Worm (Caenorhabditis elegans): ENCODE results near the gene grd-5.
A peak's percentile ranks its signal among the peaks of the same experiment; 100 is the strongest.

The grd-5 gene

ce11 chrV:8652177-8652576 lies 33.3 kb downstream of the grd-5 start (continued):
- TF ChIP-seq pax-3 (tag; optimal IDR thresholded peaks at IDR 0.05) (no peak), nhr-85 (tag) (peak; percentile 92), fos-1 (tag; optimal IDR thresholded peaks at IDR 0.05) (no peak), efl-1 (optimal IDR thresholded peaks at IDR 0.05) (no peak), efl-1 (GFP tag; optimal IDR thresholded peaks at IDR 0.05 in 1 of 2) (no peak), mep-1 (tag; optimal IDR thresholded peaks at IDR 0.05) (peak; percentile 18), mab-9 (GFP tag; IDR thresholded peaks at IDR 0.05) (no peak), ets-5 (GFP tag; IDR thresholded peaks at IDR 0.05) (no peak), unc-86 (tag; optimal IDR thresholded peaks at IDR 0.05) (no peak)

ce11 chrV:8653080-8653821 lies 34.4 kb downstream of the grd-5 start:
- TF ChIP-seq nhr-19 (GFP tag; conservative IDR thresholded peaks at IDR 0.05) (peak; percentile 20; the same call in 1 of the 2 replicates), aha-1 (tag; optimal IDR thresholded peaks at IDR 0.05) (no peak), pag-3 (tag; optimal IDR thresholded peaks at IDR 0.05; ENCODE audit: borderline replicate concordance, insufficient read depth) (no peak), nhr-90 (tag; optimal IDR thresholded peaks at IDR 0.05; ENCODE audit: poor library complexity) (peak; percentile 33), ces-1 (GFP tag; optimal IDR thresholded peaks at IDR 0.05) (no peak), nhr-77 (tag; optimal IDR thresholded peaks at IDR 0.05) (no peak), hlh-4 (tag; optimal IDR thresholded peaks at IDR 0.05) (no peak), sox-4 (tag; optimal IDR thresholded peaks at IDR 0.05) (no peak), efl-1 (optimal IDR thresholded peaks at IDR 0.05) (no peak), efl-1 (GFP tag; optimal IDR thresholded peaks at IDR 0.05 in 1 of 2) (no peak), ztf-11 (tag; optimal IDR thresholded peaks at IDR 0.05) (no peak), tlp-1 (tag; optimal IDR thresholded peaks at IDR 0.05) (peak; percentile 10), lin-15B (tag; optimal IDR thresholded peaks at IDR 0.05) (no peak), fkh-4 (tag; optimal IDR thresholded peaks at IDR 0.05; ENCODE audit: borderline replicate concordance) (no peak), ceh-8 (GFP tag; optimal IDR thresholded peaks at IDR 0.05) (no peak), pax-3 (tag; optimal IDR thresholded peaks at IDR 0.05) (no peak), C34B4.2 (tag; optimal IDR thresholded peaks at IDR 0.05) (no peak), elt-2 (tag; optimal IDR thresholded peaks at IDR 0.05) (peak; percentile 18), nhr-71 (tag; optimal IDR thresholded peaks at IDR 0.05) (peak; percentile 34), blmp-1 (tag; optimal IDR thresholded peaks at IDR 0.05) (peak; percentile 86), F16B12.6 (tag; optimal IDR thresholded peaks at IDR 0.05) (no peak), ama-1 (optimal IDR thresholded peaks at IDR 0.05) (no peak), rnt-1 (tag; optimal IDR thresholded peaks at IDR 0.05) (peak; percentile 47), egl-27 (tag; optimal IDR thresholded peaks at IDR 0.05) (no peak), lin-35 (GFP tag; optimal IDR thresholded peaks at IDR 0.05) (peak in 1 of 2 experiments; percentile 5), ztf-4 (tag; optimal IDR thresholded peaks at IDR 0.05) (no peak), nhr-28 (tag; optimal IDR thresholded peaks at IDR 0.05) (no peak), nhr-85 (tag) (peak; percentile 93), nhr-12 (tag; optimal IDR thresholded peaks at IDR 0.05) (no peak), nhr-237 (tag; optimal IDR thresholded peaks at IDR 0.05) (no peak), lsy-2 (tag; optimal IDR thresholded peaks at IDR 0.05) (no peak), ceh-88 (GFP tag; IDR thresholded peaks at IDR 0.05) (no peak), C16A3.4 (tag; optimal IDR thresholded peaks at IDR 0.05) (no peak), mep-1 (tag; optimal IDR thresholded peaks at IDR 0.05) (no peak), dsc-1 (tag; optimal IDR thresholded peaks at IDR 0.05) (no peak), skn-1 (tag; optimal IDR thresholded peaks at IDR 0.05) (no peak), unc-98 (GFP tag; IDR thresholded peaks at IDR 0.05) (no peak), elt-3 (tag; optimal IDR thresholded peaks at IDR 0.05) (peak in 4 of 6 experiments; percentile 8 to 88 (median 58)), nhr-11 (tag; optimal IDR thresholded peaks at IDR 0.05) (no peak), hpl-2 (GFP tag; optimal IDR thresholded peaks at IDR 0.05) (no peak), nhr-20 (tag; optimal IDR thresholded peaks at IDR 0.05) (peak; percentile 23), ceh-82 (tag; optimal IDR thresholded peaks at IDR 0.05) (no peak), snu-23 (GFP tag; optimal IDR thresholded peaks at IDR 0.05) (no peak), lir-3 (tag; optimal IDR thresholded peaks at IDR 0.05; ENCODE audit: poor library complexity) (no peak), isw-1 (GFP tag; IDR thresholded peaks at IDR 0.05) (no peak)
